Worm (Caenorhabditis elegans) whole organism, young adult: ENCODE measurements around the gene fkb-6.

Experiments
- F39B2.1 ChIP-seq: fragments of 200-800 bp; sonication (Bioruptor generic); IDR thresholded peaks from 2 replicates; pipeline ENCODE4 v1.3.6; 2022; ENCODE audit warnings: missing genetic modification reagents, missing genetic modification characterization, missing compliant biosample characterization
- cebp-2 ChIP-seq: fragments of 200-800 bp; sonication (Bioruptor generic); IDR thresholded peaks from 2 replicates; pipeline ENCODE4 v1.3.6; 2022; ENCODE audit warnings: missing genetic modification characterization, missing compliant biosample characterization
- chd-7 ChIP-seq: sonication (generic microtip); optimal IDR thresholded peaks from 2 replicates; lab custom pipeline; 2016; ENCODE audit warnings: mild to moderate bottlenecking, missing genetic modification characterization, moderate library complexity, missing compliant biosample characterization

ce11 chrV:20807038-20807437 lies 38.9 kb upstream of the fkb-6 start, which contains the start of gene Y44A6D.6:
- TF ChIP-seq cebp-2 (GFP tag; lab: Robert Waterston, UW) (no peak), chd-7 (tag; lab: Kevin White, UChicago) (no peak), F39B2.1 (GFP tag; lab: Robert Waterston, UW) (no peak)
